Fruit fly (Drosophila melanogaster) whole organism, embryonic: ENCODE results near the gene DZIP1.

ENCODE experiments used
- D19A ChIP-seq: fragments of 200-800 bp; optimal IDR thresholded peaks from 3 replicates; lab custom pipeline; 2019; ENCODE audit warnings: missing biosample characterization, mild to moderate bottlenecking, missing genetic modification characterization, moderate library complexity
- Hmx ChIP-seq: fragments of 200-800 bp; sonication (Bioruptor generic); optimal IDR thresholded peaks from 2 replicates; lab custom pipeline; 2016; ENCODE audit warnings: missing biosample characterization, missing genetic modification characterization
- Lpt ChIP-seq: fragments of >200 bp; optimal IDR thresholded peaks from 2 replicates; lab custom pipeline; 2018; ENCODE audit warnings: missing biosample characterization, missing genetic modification characterization
- Meics ChIP-seq: fragments of 200-800 bp; sonication (Bioruptor generic); optimal IDR thresholded peaks from 2 replicates; lab custom pipeline; 2017; ENCODE audit warnings: missing biosample characterization, mild to moderate bottlenecking, missing genetic modification characterization
- TFAM ChIP-seq: fragments of 200-800 bp; sonication (Bioruptor generic); optimal IDR thresholded peaks from 2 replicates; lab custom pipeline; 2017; ENCODE audit warnings: missing biosample characterization, missing genetic modification characterization, inconsistent platforms
- psq ChIP-seq: fragments of 200-800 bp; sonication (Bioruptor generic); optimal IDR thresholded peaks from 2 replicates; lab custom pipeline; 2017; ENCODE audit warnings: missing biosample characterization, missing genetic modification characterization
- trh ChIP-seq: fragments of 200-800 bp; sonication (Bioruptor generic); optimal IDR thresholded peaks from 2 replicates; lab custom pipeline; 2016; ENCODE audit warnings: missing biosample characterization, missing genetic modification characterization

DNA sequence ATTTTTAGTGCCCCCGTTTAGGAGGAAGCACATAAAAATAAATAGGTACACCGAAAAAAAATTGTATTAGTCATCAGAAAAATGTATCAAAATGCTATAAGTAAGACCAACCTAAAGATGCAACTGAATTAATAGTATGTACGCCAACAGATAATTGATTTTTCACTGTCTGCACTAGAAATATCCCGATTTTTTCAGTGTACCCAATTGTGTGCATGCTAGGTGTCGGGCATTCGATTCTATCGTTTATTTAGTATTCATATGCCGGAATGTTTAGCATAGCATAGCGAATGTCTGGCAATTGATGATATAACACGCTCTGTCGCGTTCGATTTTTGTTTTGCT is 52.3 kb downstream of the DZIP1 start:
- TF ChIP-seq TFAM, result no peak
- peak; percentile 64 for TF ChIP-seq D19A (tag; lab: Kevin White, UChicago)
- TF ChIP-seq psq (GFP tag; lab: Kevin White, UChicago), result peak; percentile 77
- no peak for TF ChIP-seq Lpt (GFP tag; lab: Kevin White, UChicago)
- TF ChIP-seq Hmx (GFP tag; lab: Kevin White, UChicago), result peak; percentile 63
- TF ChIP-seq Meics, result peak; percentile 90
- TF ChIP-seq trh, result peak; percentile 75
